Worm (Caenorhabditis elegans) whole organism, L4 larva: ENCODE data around the gene his-48.

Experiments
- F10B5.3 ChIP-seq: sonication (generic microtip); optimal IDR thresholded peaks from 2 replicates; lab custom pipeline; 2016; ENCODE audit warnings: mild to moderate bottlenecking, missing genetic modification characterization, missing compliant biosample characterization
- F44E2.7 ChIP-seq: fragments of 200-800 bp; sonication (Bioruptor generic); IDR thresholded peaks from 2 replicates; pipeline ENCODE4 v2.1.2; 2022; ENCODE audit warnings: missing genetic modification characterization, missing compliant biosample characterization
- T20F7.1 ChIP-seq: fragments of 200-800 bp; sonication (Bioruptor generic); optimal IDR thresholded peaks from 2 replicates; lab custom pipeline; 2018; ENCODE audit warnings: mild to moderate bottlenecking, missing genetic modification characterization, missing compliant biosample characterization
- Y5F2A.4 ChIP-seq: fragments of 200-800 bp; sonication (Bioruptor generic); optimal IDR thresholded peaks from 2 replicates; lab custom pipeline; 2018; ENCODE audit warnings: mild to moderate bottlenecking, missing genetic modification characterization, missing compliant biosample characterization
- aha-1 ChIP-seq: fragments of 150-350 bp; peaks from one replicate; lab custom pipeline; 2014; ENCODE audit warnings: missing biosample characterization, missing genetic modification characterization
- ama-1 ChIP-seq: fragments of 150-350 bp; optimal IDR thresholded peaks from 2 replicates; lab custom pipeline; 2014; ENCODE audit warnings: inconsistent platforms, mixed read lengths
- attf-4 ChIP-seq: sonication (generic microtip); optimal IDR thresholded peaks from 3 replicates; lab custom pipeline; 2017; ENCODE audit warnings: missing biosample characterization, missing genetic modification characterization
- ctbp-1 ChIP-seq: fragments of 200-800 bp; sonication (Bioruptor generic); IDR thresholded peaks from 2 replicates; pipeline ENCODE4 v1.3.6; 2022; ENCODE audit warnings: missing genetic modification reagents, missing genetic modification characterization, missing compliant biosample characterization
- daf-19 ChIP-seq: fragments of 200-800 bp; sonication (Bioruptor generic); conservative IDR thresholded peaks from 2 replicates; pipeline ENCODE4 v1.3.6; 2022; ENCODE audit warnings: missing genetic modification characterization, missing compliant biosample characterization
- daf-8 ChIP-seq: fragments of 200-800 bp; sonication (Bioruptor generic); IDR thresholded peaks from 2 replicates; pipeline ENCODE4 v1.3.6; 2022; ENCODE audit warnings: missing genetic modification characterization, missing compliant biosample characterization
- dmd-6 ChIP-seq: fragments of 200-800 bp; sonication (Bioruptor generic); IDR thresholded peaks from 2 replicates; pipeline ENCODE4 v1.3.6; 2022; ENCODE audit warnings: missing genetic modification reagents, missing genetic modification characterization, missing compliant biosample characterization
- dpl-1 ChIP-seq: fragments of 150-350 bp; optimal IDR thresholded peaks from 2 replicates; lab custom pipeline; 2014; ENCODE audit warnings: missing biosample characterization, missing genetic modification reagents, missing genetic modification characterization
- duxl-1 ChIP-seq: sonication (generic microtip); optimal IDR thresholded peaks from 2 replicates; lab custom pipeline; 2016; ENCODE audit warnings: mild to moderate bottlenecking, missing genetic modification characterization, moderate library complexity, missing compliant biosample characterization; ENCODE audit not compliant: poor library complexity
- egl-27 ChIP-seq: sonication (generic microtip); optimal IDR thresholded peaks from 3 replicates; lab custom pipeline; 2017; ENCODE audit warnings: missing biosample characterization, missing genetic modification reagents, missing genetic modification characterization
- egl-43 ChIP-seq: fragments of 200-800 bp; sonication (Bioruptor generic); IDR thresholded peaks from 2 replicates; pipeline ENCODE4 v1.3.6; 2022; ENCODE audit warnings: missing genetic modification reagents, missing genetic modification characterization, missing compliant biosample characterization
- fkh-10 ChIP-seq: fragments of 150-350 bp; optimal IDR thresholded peaks from 2 replicates; lab custom pipeline; 2014; ENCODE audit warnings: missing biosample characterization, missing genetic modification reagents, missing genetic modification characterization
- gei-8 ChIP-seq: fragments of 200-800 bp; sonication (Bioruptor generic); optimal IDR thresholded peaks from 2 replicates; lab custom pipeline; 2018; ENCODE audit warnings: mild to moderate bottlenecking, missing genetic modification characterization, missing compliant biosample characterization
- hlh-11 ChIP-seq: fragments of 200-800 bp; sonication (Bioruptor generic); optimal IDR thresholded peaks from 2 replicates; lab custom pipeline; 2018; ENCODE audit warnings: mild to moderate bottlenecking, missing genetic modification characterization, missing compliant biosample characterization
- hmg-1.1 ChIP-seq: fragments of 200-800 bp; sonication (Bioruptor generic); IDR thresholded peaks from 2 replicates; pipeline ENCODE4 v1.3.6; 2022; ENCODE audit warnings: missing genetic modification reagents, missing genetic modification characterization, missing compliant biosample characterization
- jun-1 ChIP-seq: fragments of 150-350 bp; optimal IDR thresholded peaks from 2 replicates; lab custom pipeline; 2014; ENCODE audit warnings: missing biosample characterization, missing genetic modification reagents, missing genetic modification characterization
- lin-1 ChIP-seq: fragments of 200-800 bp; sonication (Bioruptor generic); IDR thresholded peaks from 2 replicates; pipeline ENCODE4 v1.3.6; 2022; ENCODE audit warnings: missing genetic modification reagents, missing genetic modification characterization, missing compliant biosample characterization
- lin-15B ChIP-seq: fragments of 150-350 bp; sonication (generic microtip); optimal IDR thresholded peaks from 3 replicates; lab custom pipeline; 2014; ENCODE audit warnings: missing biosample characterization, missing genetic modification characterization
- lin-38 ChIP-seq: fragments of 200-800 bp; sonication (Bioruptor generic); IDR thresholded peaks from 2 replicates; pipeline ENCODE4 v1.3.6; 2022; ENCODE audit warnings: missing genetic modification reagents, missing genetic modification characterization, missing compliant biosample characterization
- lin-39 ChIP-seq: fragments of 150-350 bp; optimal IDR thresholded peaks from 2 replicates; lab custom pipeline; 2014; ENCODE audit warnings: missing biosample characterization, missing genetic modification reagents, missing genetic modification characterization
- lir-3 ChIP-seq: sonication (generic microtip); optimal IDR thresholded peaks from 2 replicates; lab custom pipeline; 2016; ENCODE audit warnings: mild to moderate bottlenecking, missing genetic modification characterization, missing compliant biosample characterization
- madf-9 ChIP-seq: fragments of 200-800 bp; sonication (Bioruptor generic); conservative IDR thresholded peaks from 2 replicates; pipeline ENCODE4 v1.3.6; 2022; ENCODE audit warnings: missing genetic modification reagents, missing genetic modification characterization, missing compliant biosample characterization
- mxl-2 ChIP-seq: fragments of 200-800 bp; sonication (Bioruptor generic); conservative IDR thresholded peaks from 2 replicates; pipeline ENCODE4 v1.3.6; 2022; ENCODE audit warnings: missing genetic modification reagents, missing genetic modification characterization, missing compliant biosample characterization
- nhr-10 ChIP-seq: fragments of 150-350 bp; optimal IDR thresholded peaks from 2 replicates; lab custom pipeline; 2014; ENCODE audit warnings: missing biosample characterization, missing genetic modification characterization
- nhr-102 ChIP-seq: sonication (generic microtip); optimal IDR thresholded peaks from 2 replicates; lab custom pipeline; 2016; ENCODE audit warnings: mild to moderate bottlenecking, missing genetic modification characterization, moderate library complexity, missing compliant biosample characterization
- nhr-11 ChIP-seq: fragments of 150-350 bp; optimal IDR thresholded peaks from 2 replicates; lab custom pipeline; 2014; ENCODE audit warnings: missing biosample characterization, missing genetic modification characterization
- nhr-237 ChIP-seq: sonication (generic microtip); optimal IDR thresholded peaks from 2 replicates; lab custom pipeline; 2017; ENCODE audit warnings: missing biosample characterization, missing genetic modification characterization
- nhr-25 ChIP-seq: sonication (generic microtip); optimal IDR thresholded peaks from 2 replicates; lab custom pipeline; 2017; ENCODE audit warnings: missing genetic modification characterization, mild to moderate bottlenecking, missing compliant biosample characterization, antibody characterized with exemption, moderate library complexity, borderline replicate concordance; ENCODE audit not compliant: insufficient read depth
- nhr-41 ChIP-seq: fragments of 200-800 bp; sonication (Bioruptor generic); IDR thresholded peaks from 2 replicates; pipeline ENCODE4 v1.3.6; 2022; ENCODE audit warnings: missing genetic modification reagents, missing genetic modification characterization, missing compliant biosample characterization
- nhr-42 ChIP-seq: fragments of 200-800 bp; sonication (Bioruptor generic); IDR thresholded peaks from 2 replicates; pipeline ENCODE4 v1.3.6; 2022; ENCODE audit warnings: missing genetic modification characterization, missing compliant biosample characterization
- nhr-6 ChIP-seq: fragments of 150-350 bp; optimal IDR thresholded peaks from 2 replicates; lab custom pipeline; 2014; ENCODE audit warnings: missing biosample characterization, missing genetic modification characterization
- nhr-77 ChIP-seq: fragments of 150-350 bp; optimal IDR thresholded peaks from 2 replicates; lab custom pipeline; 2014; ENCODE audit warnings: missing biosample characterization, missing genetic modification characterization
- pha-4 ChIP-seq, 2 experiments: fragments of 150-350 bp in 1 of 2; fragments of 200-800 bp in 1 of 2; sonication (Bioruptor generic) in 1 of 2; IDR thresholded peaks in 1 of 2; optimal IDR thresholded peaks in 1 of 2; 2 replicates each; pipeline versions ENCODE4 v1.3.6 to Lab custom; 2014 to 2022; ENCODE audit warnings: missing genetic modification characterization in 2 of 2, missing genetic modification reagents in 2 of 2, missing biosample characterization in 1 of 2, missing compliant biosample characterization in 1 of 2
- pqm-1 ChIP-seq: sonication (generic microtip); optimal IDR thresholded peaks from 2 replicates; lab custom pipeline; 2017; ENCODE audit warnings: missing biosample characterization, missing genetic modification characterization
- saeg-2 ChIP-seq: fragments of 200-800 bp; sonication (Bioruptor generic); IDR thresholded peaks from 2 replicates; pipeline ENCODE4 v1.3.6; 2022; ENCODE audit warnings: missing genetic modification reagents, missing genetic modification characterization, missing compliant biosample characterization
- skn-1 ChIP-seq: fragments of 150-350 bp; optimal IDR thresholded peaks from 2 replicates; lab custom pipeline; 2014; ENCODE audit warnings: missing biosample characterization, missing genetic modification characterization
- snpc-1.2 ChIP-seq: fragments of 200-800 bp; sonication (Bioruptor generic); IDR thresholded peaks from 2 replicates; pipeline ENCODE4 v1.3.6; 2022; ENCODE audit warnings: missing genetic modification reagents, missing genetic modification characterization, missing compliant biosample characterization
- snpc-4 ChIP-seq: fragments of 150-350 bp; optimal IDR thresholded peaks from 2 replicates; lab custom pipeline; 2014; ENCODE audit warnings: missing biosample characterization, missing genetic modification characterization
- spr-3 ChIP-seq: fragments of 200-800 bp; sonication (Bioruptor generic); optimal IDR thresholded peaks from 2 replicates; lab custom pipeline; 2018; ENCODE audit warnings: mild to moderate bottlenecking, missing genetic modification characterization, missing compliant biosample characterization
- unc-62 ChIP-seq, 3 experiments: fragments of 150-350 bp in 1 of 3; sonication (generic microtip); optimal IDR thresholded peaks in 2 of 3; peaks in 1 of 3; 1 replicate in 1 of 3; 2 replicates in 2 of 3; lab custom pipeline; 2014 to 2017; ENCODE audit warnings: missing biosample characterization in 3 of 3, missing genetic modification characterization in 3 of 3, missing genetic modification reagents in 3 of 3, missing genotype in 1 of 3
- vab-7 ChIP-seq: fragments of 200-800 bp; sonication (Bioruptor generic); IDR thresholded peaks from 2 replicates; pipeline ENCODE4 v1.3.6; 2022; ENCODE audit warnings: missing genetic modification reagents, missing genetic modification characterization, missing compliant biosample characterization
- zfp-3 ChIP-seq: fragments of 200-800 bp; sonication (Bioruptor generic); conservative IDR thresholded peaks from 2 replicates; pipeline ENCODE4 v1.3.6; 2022; ENCODE audit warnings: missing genetic modification reagents, missing genetic modification characterization, missing compliant biosample characterization
- zip-11 ChIP-seq: fragments of 200-800 bp; sonication (Bioruptor generic); IDR thresholded peaks from 2 replicates; pipeline ENCODE4 v1.3.6; 2022; ENCODE audit warnings: missing genetic modification characterization, missing compliant biosample characterization
- zip-2 ChIP-seq: fragments of 150-350 bp; optimal IDR thresholded peaks from 2 replicates; lab custom pipeline; 2014; ENCODE audit warnings: missing biosample characterization, missing genetic modification characterization
- ztf-11 ChIP-seq: fragments of 150-350 bp; optimal IDR thresholded peaks from 2 replicates; lab custom pipeline; 2014; ENCODE audit warnings: missing biosample characterization, missing genetic modification characterization
- ztf-7 ChIP-seq: fragments of 150-350 bp; optimal IDR thresholded peaks from 2 replicates; lab custom pipeline; 2014; ENCODE audit warnings: missing biosample characterization, missing genetic modification characterization

The his-48 gene

ce11 chrIV:11298154-11299086 is 26.1 kb upstream of the his-48 start, which contains the start of the genes B0035.15 and dnj-1 (continued):
- TF ChIP-seq lir-3 (no peak), mxl-2 (GFP tag; lab: Robert Waterston, UW) (no peak), snpc-4 (tag; lab: Kevin White, UChicago) (no peak), nhr-10 (tag; lab: Kevin White, UChicago) (no peak), zfp-3 (no peak), spr-3 (GFP tag; lab: Kevin White, UChicago) (no peak), egl-43 (GFP tag; lab: Robert Waterston, UW) (no peak), duxl-1 (tag; lab: Kevin White, UChicago) (no peak), vab-7 (GFP tag; lab: Robert Waterston, UW) (no peak), nhr-11 (no peak), jun-1 (tag; lab: Kevin White, UChicago) (no peak), unc-62 (GFP tag; optimal IDR thresholded peaks at IDR 0.05 in 1 of 2; lab: Kevin White, UChicago) (no peak), unc-62 (tag; optimal IDR thresholded peaks at IDR 0.05; lab: Kevin White, UChicago) (no peak), nhr-6 (tag; lab: Kevin White, UChicago) (no peak), nhr-42 (GFP tag; lab: Robert Waterston, UW) (no peak), aha-1 (no peak), skn-1 (tag; lab: Kevin White, UChicago) (no peak), Y5F2A.4 (GFP tag; lab: Kevin White, UChicago) (no peak), hlh-11 (tag; lab: Kevin White, UChicago) (peak; percentile 23), dpl-1 (GFP tag; lab: Kevin White, UChicago) (peak; percentile 50), lin-1 (GFP tag; lab: Robert Waterston, UW) (no peak), madf-9 (no peak), saeg-2 (GFP tag; lab: Robert Waterston, UW) (no peak), pha-4 (GFP tag; IDR thresholded peaks at IDR 0.05; lab: Robert Waterston, UW) (no peak), pha-4 (tag; optimal IDR thresholded peaks at IDR 0.05; lab: Kevin White, UChicago) (no peak), F10B5.3 (tag; lab: Kevin White, UChicago) (no peak), attf-4 (no peak), F44E2.7 (GFP tag; lab: Robert Waterston, UW) (no peak), lin-39 (tag; lab: Kevin White, UChicago) (no peak), nhr-237 (tag; lab: Kevin White, UChicago) (no peak), daf-8 (GFP tag; lab: Robert Waterston, UW) (no peak), zip-2 (no peak), T20F7.1 (GFP tag; lab: Kevin White, UChicago) (no peak), fkh-10 (no peak), lin-15B (tag; lab: Kevin White, UChicago) (no peak), zip-11 (no peak), nhr-41 (GFP tag; lab: Robert Waterston, UW) (no peak), gei-8 (GFP tag; lab: Kevin White, UChicago) (no peak), nhr-77 (tag; lab: Kevin White, UChicago) (peak; percentile 1), nhr-25 (tag; lab: Kevin White, UChicago) (no peak), ztf-7 (tag; lab: Kevin White, UChicago) (no peak), pqm-1 (tag; lab: Kevin White, UChicago) (no peak), dmd-6 (GFP tag; lab: Robert Waterston, UW) (no peak), egl-27 (tag; lab: Kevin White, UChicago) (no peak), snpc-1.2 (GFP tag; lab: Robert Waterston, UW) (no peak), lin-38 (GFP tag; lab: Robert Waterston, UW) (peak; percentile 69), nhr-102 (tag; lab: Kevin White, UChicago) (no peak), ztf-11 (tag; lab: Kevin White, UChicago) (no peak), ctbp-1 (GFP tag; lab: Robert Waterston, UW) (no peak), ama-1 (no peak), daf-19 (GFP tag; lab: Robert Waterston, UW) (no peak), hmg-1.1 (GFP tag; lab: Robert Waterston, UW) (0 out of 2 replicates have a peak, but pooled peaks have one; percentile 44)
